Worm (Caenorhabditis elegans) whole organism, L1 larva: Measurements from ENCODE around the gene trx-2.

Experiments used
- C04F5.9 ChIP-seq: sonication (generic microtip); optimal IDR thresholded peaks from 2 replicates; lab custom pipeline; 2016; ENCODE audit warnings: missing genetic modification characterization, missing compliant biosample characterization
- ama-1 ChIP-seq: fragments of 150-350 bp; optimal IDR thresholded peaks from 2 replicates; lab custom pipeline; 2014
- efl-3 ChIP-seq: fragments of 200-800 bp; sonication (Bioruptor generic); optimal IDR thresholded peaks from 2 replicates; lab custom pipeline; 2018; ENCODE audit warnings: mild to moderate bottlenecking, missing genetic modification characterization, missing compliant biosample characterization
- fos-1 ChIP-seq: fragments of 150-350 bp; optimal IDR thresholded peaks from 2 replicates; lab custom pipeline; 2014; ENCODE audit warnings: missing biosample characterization, missing genetic modification characterization
- lin-13 ChIP-seq: fragments of 150-350 bp; optimal IDR thresholded peaks from 2 replicates; lab custom pipeline; 2014; ENCODE audit warnings: missing biosample characterization, missing genetic modification reagents, missing genetic modification characterization
- nhr-84 ChIP-seq: sonication (generic microtip); optimal IDR thresholded peaks from 2 replicates; lab custom pipeline; 2017; ENCODE audit warnings: missing biosample characterization, missing genetic modification characterization
- snu-23 ChIP-seq: sonication (generic microtip); optimal IDR thresholded peaks from 2 replicates; lab custom pipeline; 2016; ENCODE audit warnings: missing genetic modification characterization, missing compliant biosample characterization
- unc-86 ChIP-seq: sonication (generic microtip); optimal IDR thresholded peaks from 2 replicates; lab custom pipeline; 2016; ENCODE audit warnings: missing genetic modification characterization, missing compliant biosample characterization
- zag-1 ChIP-seq: fragments of 150-350 bp; optimal IDR thresholded peaks from 2 replicates; lab custom pipeline; 2014; ENCODE audit warnings: missing biosample characterization, missing genetic modification characterization

- no peak for TF ChIP-seq snu-23
- no peak for TF ChIP-seq lin-13 (GFP tag; lab: Kevin White, UChicago)
- no peak for TF ChIP-seq zag-1 (tag; lab: Kevin White, UChicago)
- no peak for TF ChIP-seq nhr-84 (tag; lab: Kevin White, UChicago)
- no peak for TF ChIP-seq efl-3
- TF ChIP-seq unc-86 (tag; lab: Kevin White, UChicago): no peak
- TF ChIP-seq C04F5.9 (tag; lab: Kevin White, UChicago): no peak
- TF ChIP-seq ama-1: no peak
- TF ChIP-seq fos-1 (tag; lab: Kevin White, UChicago): no peak
Observed at ce11 chrV:10291848-10292247, 22.6 kb upstream of the trx-2 start.
